Worm (Caenorhabditis elegans) whole organism, young adult: Measurements from ENCODE around the gene phat-8.
A peak's percentile ranks its signal among the peaks of the same experiment; 100 is the strongest.

Experiments
- B0261.1 ChIP-seq: sonication (generic microtip); optimal IDR thresholded peaks from 2 replicates; lab custom pipeline; 2016; ENCODE audit warnings: mild to moderate bottlenecking, missing genetic modification characterization, moderate library complexity, missing compliant biosample characterization
- F33H1.4 ChIP-seq: fragments of 200-800 bp; sonication (Bioruptor generic); IDR thresholded peaks from 2 replicates; pipeline ENCODE4 v1.3.6; 2022; ENCODE audit warnings: missing genetic modification reagents, missing genetic modification characterization, missing compliant biosample characterization
- F55B11.4 ChIP-seq: sonication (generic microtip); optimal IDR thresholded peaks from 2 replicates; lab custom pipeline; 2016; ENCODE audit warnings: missing compliant biosample characterization, missing genetic modification characterization, borderline replicate concordance; ENCODE audit not compliant: insufficient read depth
- T26A5.8 ChIP-seq: sonication (generic microtip); optimal IDR thresholded peaks from 2 replicates; lab custom pipeline; 2016; ENCODE audit warnings: missing genetic modification characterization, missing compliant biosample characterization
- Y56A3A.18 ChIP-seq: fragments of 200-800 bp; sonication (Bioruptor generic); IDR thresholded peaks from 2 replicates; pipeline ENCODE4 v1.3.6; 2022; ENCODE audit warnings: missing genetic modification reagents, missing genetic modification characterization, missing compliant biosample characterization
- Y67H2A.10 ChIP-seq: fragments of 200-800 bp; sonication (Bioruptor generic); conservative IDR thresholded peaks from 2 replicates; pipeline ENCODE4 v1.3.6; 2022; ENCODE audit warnings: missing genetic modification reagents, missing genetic modification characterization, missing compliant biosample characterization
- aptf-2 ChIP-seq: fragments of 200-800 bp; sonication (Bioruptor generic); conservative IDR thresholded peaks from 2 replicates; pipeline ENCODE4 v1.3.6; 2022; ENCODE audit warnings: missing genetic modification reagents, missing genetic modification characterization, missing compliant biosample characterization
- athp-1 ChIP-seq: sonication (generic microtip); optimal IDR thresholded peaks from 2 replicates; lab custom pipeline; 2017; ENCODE audit warnings: mild to moderate bottlenecking, missing genetic modification characterization, missing compliant biosample characterization
- ccch-3 ChIP-seq: fragments of 200-800 bp; sonication (Bioruptor generic); optimal IDR thresholded peaks from 2 replicates; lab custom pipeline; 2018; ENCODE audit warnings: mild to moderate bottlenecking, missing genetic modification characterization, missing compliant biosample characterization
- ceh-27 ChIP-seq: fragments of 200-800 bp; sonication (Bioruptor generic); optimal IDR thresholded peaks from 2 replicates; lab custom pipeline; 2018; ENCODE audit warnings: mild to moderate bottlenecking, missing genetic modification characterization, moderate library complexity, missing compliant biosample characterization
- die-1 ChIP-seq: sonication (generic microtip); optimal IDR thresholded peaks from 2 replicates; lab custom pipeline; 2016; ENCODE audit warnings: missing genotype, mild to moderate bottlenecking, missing genetic modification characterization, missing compliant biosample characterization
- dox-1 ChIP-seq: fragments of 200-800 bp; sonication (Bioruptor generic); IDR thresholded peaks from 2 replicates; pipeline ENCODE4 v1.3.6; 2022; ENCODE audit warnings: missing genetic modification reagents, missing genetic modification characterization, missing compliant biosample characterization
- ekl-4 ChIP-seq: fragments of 200-800 bp; sonication (Bioruptor generic); IDR thresholded peaks from 2 replicates; pipeline ENCODE4 v1.3.6; 2022; ENCODE audit warnings: missing genetic modification reagents, missing genetic modification characterization, missing compliant biosample characterization
- hmg-1.2 ChIP-seq: fragments of 200-800 bp; sonication (Bioruptor generic); IDR thresholded peaks from 2 replicates; pipeline ENCODE4 v1.3.6; 2022; ENCODE audit warnings: missing genetic modification reagents, missing genetic modification characterization, missing compliant biosample characterization
- lag-1 ChIP-seq: fragments of 200-800 bp; sonication (Bioruptor generic); IDR thresholded peaks from 2 replicates; pipeline ENCODE4 v1.3.6; 2022; ENCODE audit warnings: missing genetic modification reagents, missing genetic modification characterization, missing compliant biosample characterization
- let-607 ChIP-seq, 2 experiments: fragments of 200-800 bp in 1 of 2; sonication (Bioruptor generic) in 1 of 2; sonication (generic microtip) in 1 of 2; optimal IDR thresholded peaks; 2 replicates each; lab custom pipeline; 2016 to 2018; ENCODE audit warnings: mild to moderate bottlenecking in 2 of 2, missing compliant biosample characterization in 2 of 2, missing genetic modification characterization in 2 of 2, moderate library complexity in 2 of 2, missing genotype in 1 of 2
- lin-26 ChIP-seq: fragments of 200-800 bp; sonication (Bioruptor generic); IDR thresholded peaks from 2 replicates; pipeline ENCODE4 v1.3.6; 2022; ENCODE audit warnings: missing genetic modification reagents, missing genetic modification characterization, missing compliant biosample characterization
- mcd-1 ChIP-seq: fragments of 200-800 bp; sonication (Bioruptor generic); IDR thresholded peaks from 2 replicates; pipeline ENCODE4 v1.3.6; 2022; ENCODE audit warnings: missing genetic modification reagents, missing genetic modification characterization, missing compliant biosample characterization
- mxl-1 ChIP-seq: sonication (generic microtip); optimal IDR thresholded peaks from 2 replicates; lab custom pipeline; 2016; ENCODE audit warnings: missing genetic modification characterization, missing compliant biosample characterization
- nfya-2 ChIP-seq: fragments of 200-800 bp; sonication (Bioruptor generic); IDR thresholded peaks from 2 replicates; pipeline ENCODE4 v1.3.6; 2022; ENCODE audit warnings: missing genetic modification reagents, missing genetic modification characterization, missing compliant biosample characterization
- nhr-120 ChIP-seq: fragments of 200-800 bp; sonication (Bioruptor generic); IDR thresholded peaks from 2 replicates; pipeline ENCODE4 v1.3.6; 2022; ENCODE audit warnings: missing genetic modification characterization, missing compliant biosample characterization
- nhr-80 ChIP-seq: sonication (generic microtip); optimal IDR thresholded peaks from 2 replicates; lab custom pipeline; 2016; ENCODE audit warnings: missing genetic modification characterization, missing compliant biosample characterization
- pha-4 ChIP-seq: fragments of 150-350 bp; sonication (generic microtip); optimal IDR thresholded peaks from 2 replicates; lab custom pipeline; 2014; ENCODE audit warnings: missing biosample characterization, missing genetic modification reagents, missing genetic modification characterization
- rcor-1 ChIP-seq: fragments of 200-800 bp; sonication (Bioruptor generic); IDR thresholded peaks from 2 replicates; pipeline ENCODE4 v1.3.6; 2022; ENCODE audit warnings: missing genetic modification reagents, missing genetic modification characterization, missing compliant biosample characterization
- repo-1 ChIP-seq: sonication (generic microtip); optimal IDR thresholded peaks from 2 replicates; lab custom pipeline; 2017; ENCODE audit warnings: mild to moderate bottlenecking, missing genetic modification characterization, missing compliant biosample characterization
- rpc-1 ChIP-seq, 2 experiments: fragments of 150-350 bp in 1 of 2; sonication (generic microtip) in 1 of 2; optimal IDR thresholded peaks; 2 replicates each; lab custom pipeline; 2014 to 2018; ENCODE audit warnings: missing biosample characterization in 1 of 2, missing genetic modification characterization in 1 of 2, missing genetic modification reagents in 1 of 2, missing genotype in 1 of 2
- sdz-38 ChIP-seq: sonication (generic microtip); optimal IDR thresholded peaks from 2 replicates; lab custom pipeline; 2016; ENCODE audit warnings: missing genotype, missing genetic modification characterization, missing compliant biosample characterization
- snpc-4 ChIP-seq, 5 experiments: fragments of 150-350 bp in 1 of 5; sonication (generic microtip) in 4 of 5; optimal IDR thresholded peaks; 2 replicates each; lab custom pipeline; 2014 to 2018; ENCODE audit warnings: missing genetic modification characterization in 5 of 5, missing biosample characterization in 3 of 5, antibody characterized with exemption in 2 of 5, mild to moderate bottlenecking in 2 of 5, missing compliant biosample characterization in 2 of 5, missing genotype in 2 of 5, moderate library complexity in 2 of 5, missing genetic modification reagents in 1 of 5
- somi-1 ChIP-seq: fragments of 200-800 bp; sonication (Bioruptor generic); optimal IDR thresholded peaks from 2 replicates; lab custom pipeline; 2018; ENCODE audit warnings: mild to moderate bottlenecking, missing genetic modification characterization, missing compliant biosample characterization
- tbx-9 ChIP-seq: sonication (generic microtip); optimal IDR thresholded peaks from 2 replicates; lab custom pipeline; 2016; ENCODE audit warnings: borderline replicate concordance, missing genetic modification characterization, inconsistent platforms, missing compliant biosample characterization
- tlf-1 ChIP-seq: fragments of 200-800 bp; sonication (Bioruptor generic); optimal IDR thresholded peaks from 2 replicates; lab custom pipeline; 2018; ENCODE audit warnings: mild to moderate bottlenecking, missing genetic modification characterization, missing compliant biosample characterization
- unc-62 ChIP-seq: fragments of 150-350 bp; optimal IDR thresholded peaks from 2 replicates; lab custom pipeline; 2014; ENCODE audit warnings: missing biosample characterization, missing genetic modification reagents, missing genetic modification characterization
- zfh-2 ChIP-seq: fragments of 200-800 bp; sonication (Bioruptor generic); conservative IDR thresholded peaks from 2 replicates; pipeline ENCODE4 v1.3.6; 2022; ENCODE audit warnings: missing genetic modification reagents, missing genetic modification characterization, missing compliant biosample characterization
- ztf-25 ChIP-seq: fragments of 200-800 bp; sonication (Bioruptor generic); IDR thresholded peaks from 2 replicates; pipeline ENCODE4 v1.3.6; 2022; ENCODE audit warnings: missing genetic modification reagents, missing genetic modification characterization, missing compliant biosample characterization
- ztf-28 ChIP-seq: fragments of 200-800 bp; sonication (Bioruptor generic); IDR thresholded peaks from 2 replicates; pipeline ENCODE4 v1.3.6; 2022; ENCODE audit warnings: missing genetic modification reagents, missing genetic modification characterization, missing compliant biosample characterization

phat-8 gene

ce11 chrII:12471138-12471855, at the start of gene phat-8, which contains the start of gene F15A4.5:
phat-8 (plus strand) TSS chrII:12471805.
F15A4.5 (minus strand) TSS chrII:12471238.
- TF ChIP-seq mcd-1 (GFP tag; lab: Robert Waterston, UW): no peak
- TF ChIP-seq nhr-120 (GFP tag; lab: Robert Waterston, UW): no peak
- TF ChIP-seq ekl-4: no peak
- TF ChIP-seq mxl-1 (tag; lab: Kevin White, UChicago): no peak
- no peak for TF ChIP-seq Y56A3A.18
- TF ChIP-seq, all 124 proteins: peak for 0

ce11 chrII:12425644-12426222, 45.9 kb upstream of the phat-8 start, which contains the start of gene daf-22:
daf-22 (minus strand) TSS chrII:12425694.
- no peak for TF ChIP-seq Y67H2A.10 (GFP tag; lab: Robert Waterston, UW)
- TF ChIP-seq let-607 (tag; optimal IDR thresholded peaks at IDR 0.05; lab: Kevin White, UChicago): peak in 1 of 2 experiments; percentile 23
- TF ChIP-seq ztf-25 (GFP tag; lab: Robert Waterston, UW): no peak
- TF ChIP-seq aptf-2 (GFP tag; lab: Robert Waterston, UW): no peak
- no peak for TF ChIP-seq unc-62 (GFP tag; lab: Kevin White, UChicago)
- TF ChIP-seq nhr-80 (tag; lab: Kevin White, UChicago): peak; percentile 78
- no peak for TF ChIP-seq tbx-9 (tag; lab: Kevin White, UChicago)
- TF ChIP-seq tlf-1: no peak

- TF ChIP-seq mcd-1 (GFP tag; lab: Robert Waterston, UW) (no peak), die-1 (tag; lab: Kevin White, UChicago) (no peak), lag-1 (GFP tag; lab: Robert Waterston, UW) (no peak)
Measured at ce11 chrII:12429743-12430142, 41.9 kb upstream of the phat-8 start, which contains the start of gene Y57A10C.8. Y57A10C.8 (minus strand) TSS chrII:12429843.

ce11 chrII:12432356-12432755, 39.2 kb upstream of the phat-8 start, which contains the start of gene dct-12:
dct-12 (minus strand) TSS chrII:12432456.
- TF ChIP-seq T26A5.8 (tag; lab: Kevin White, UChicago) (no peak), snpc-4 (GFP tag; optimal IDR thresholded peaks at IDR 0.05; lab: Kevin White, UChicago) (no peak), snpc-4 (tag; optimal IDR thresholded peaks at IDR 0.05; lab: Kevin White, UChicago) (peak in 1 of 4 experiments; percentile 35)

ce11 chrII:12435202-12435872, 36.3 kb upstream of the phat-8 start:
- TF ChIP-seq repo-1 (tag; lab: Kevin White, UChicago) (no peak), pha-4 (no peak), dox-1 (GFP tag; lab: Robert Waterston, UW) (peak; percentile 26; the same call in 1 of the 2 replicates), B0261.1 (tag; lab: Kevin White, UChicago) (peak; percentile 61), ztf-25 (GFP tag; lab: Robert Waterston, UW) (0 out of 2 replicates have a peak, but pooled peaks have one; percentile 32), ceh-27 (GFP tag; lab: Kevin White, UChicago) (no peak), zfh-2 (GFP tag; lab: Robert Waterston, UW) (peak; percentile 81), athp-1 (tag; lab: Kevin White, UChicago) (no peak), nhr-80 (tag; lab: Kevin White, UChicago) (no peak), sdz-38 (no peak), rpc-1 (optimal IDR thresholded peaks at IDR 0.05; lab: Kevin White, UChicago) (peak; percentile 62), rpc-1 (tag; optimal IDR thresholded peaks at IDR 0.05; lab: Kevin White, UChicago) (peak; percentile 75), ekl-4 (no peak), nhr-120 (GFP tag; lab: Robert Waterston, UW) (0 out of 2 replicates have a peak, but pooled peaks have one; percentile 11), hmg-1.2 (GFP tag; lab: Robert Waterston, UW) (peak; percentile 23; the same call in 1 of the 2 replicates), snpc-4 (GFP tag; optimal IDR thresholded peaks at IDR 0.05; lab: Kevin White, UChicago) (no peak), snpc-4 (tag; optimal IDR thresholded peaks at IDR 0.05; lab: Kevin White, UChicago) (peak in 2 of 4 experiments; percentile 36 to 75), lin-26 (peak; percentile 65; the same call in 1 of the 2 replicates), F55B11.4 (tag; lab: Kevin White, UChicago) (no peak), F33H1.4 (GFP tag; lab: Robert Waterston, UW) (peak; percentile 22; the same call in 1 of the 2 replicates), ccch-3 (no peak), ztf-28 (GFP tag; lab: Robert Waterston, UW) (0 out of 2 replicates have a peak, but pooled peaks have one; percentile 13), die-1 (tag; lab: Kevin White, UChicago) (peak; percentile 45), rcor-1 (GFP tag; lab: Robert Waterston, UW) (no peak), nfya-2 (no peak), mxl-1 (tag; lab: Kevin White, UChicago) (no peak), somi-1 (GFP tag; lab: Kevin White, UChicago) (no peak)
